Worm (Caenorhabditis elegans): ENCODE data around the gene B0310.3.
A peak's percentile ranks its signal among the peaks of the same experiment; 100 is the strongest.

B0310.3 gene

DNA sequence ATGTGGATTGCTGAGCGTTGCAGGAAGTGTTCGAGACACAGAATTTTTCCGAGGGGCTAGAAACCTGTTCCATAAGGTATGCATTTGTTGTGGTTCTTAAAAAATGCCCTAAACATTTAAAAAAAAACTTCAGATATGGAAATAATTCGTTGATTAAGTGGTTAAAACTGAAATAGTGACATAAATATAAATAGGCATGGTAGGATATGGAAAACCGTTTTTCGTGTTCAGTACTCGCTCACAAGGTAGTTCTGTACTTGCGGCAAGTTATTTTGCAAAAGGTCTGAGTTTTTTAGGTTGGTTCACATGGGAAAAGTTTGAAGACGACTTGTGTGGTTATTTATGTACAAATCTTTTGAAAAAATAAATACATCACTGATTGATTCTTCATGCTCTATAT is at the start of gene B0310.3:
Gene B0310.3, minus strand, starts transcription at position 101 of the 400 bp plus-strand sequence.
- no peak for TF ChIP-seq lsy-2 (tag; optimal IDR thresholded peaks at IDR 0.05)
- no peak for TF ChIP-seq C34F6.9 (tag; optimal IDR thresholded peaks at IDR 0.05)
- TF ChIP-seq lin-11 (tag; optimal IDR thresholded peaks at IDR 0.05): no peak
- no peak for TF ChIP-seq alr-1 (tag; optimal IDR thresholded peaks at IDR 0.05)
- TF ChIP-seq unc-39 (tag; optimal IDR thresholded peaks at IDR 0.05): no peak
- no peak for TF ChIP-seq nhr-129 (tag; optimal IDR thresholded peaks at IDR 0.05)
- no peak for TF ChIP-seq nhr-237 (tag; optimal IDR thresholded peaks at IDR 0.05)
- TF ChIP-seq ZK546.5 (tag; optimal IDR thresholded peaks at IDR 0.05): no peak
- TF ChIP-seq blmp-1 (tag; optimal IDR thresholded peaks at IDR 0.05; ENCODE audit: insufficient read depth): no peak

DNA sequence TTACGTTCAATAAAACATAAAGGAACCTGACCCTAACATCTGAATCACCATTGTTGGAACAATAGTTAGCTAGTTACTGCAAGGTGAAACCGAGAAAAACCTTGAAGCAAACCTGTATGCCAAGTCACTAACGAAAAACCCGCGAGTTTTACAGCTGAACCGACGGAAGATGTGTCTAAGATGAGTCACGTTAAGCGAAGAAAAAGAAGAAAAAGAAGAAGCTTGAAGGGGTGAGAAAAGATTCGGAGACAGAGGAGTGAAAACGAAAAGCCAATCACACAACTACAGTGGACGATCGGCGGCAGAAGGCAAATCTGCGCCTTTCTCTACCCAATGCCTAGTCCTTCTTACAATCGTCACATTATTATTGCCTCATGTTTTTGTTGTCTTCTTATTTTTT is 37.1 kb upstream of the B0310.3 start, which contains the start of gene nas-38:
Gene nas-38, plus strand, starts transcription at position 301 of the 400 bp plus-strand sequence.
- TF ChIP-seq nhr-25 (tag; optimal IDR thresholded peaks at IDR 0.05) (peak; percentile 42), elt-3 (tag; optimal IDR thresholded peaks at IDR 0.05) (no peak)

DNA sequence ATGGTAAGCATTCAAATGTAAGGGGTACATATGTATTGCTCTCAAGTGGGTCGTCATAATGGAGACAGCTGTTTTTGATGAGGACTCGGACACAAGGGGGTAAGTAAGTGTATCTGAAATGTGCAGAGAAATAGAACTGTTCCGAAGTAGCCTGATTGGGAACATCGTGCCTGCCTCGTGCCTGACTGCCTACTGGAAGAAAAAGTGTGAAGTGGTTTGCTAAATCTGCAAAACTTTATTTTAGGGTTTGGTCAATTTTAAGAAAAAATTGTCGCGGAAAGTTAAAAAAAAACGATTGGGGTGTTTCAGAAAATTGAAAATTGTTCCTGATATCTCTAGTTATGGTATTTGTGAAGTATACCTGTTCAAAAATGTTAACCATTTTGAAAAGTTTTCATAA is 36.4 kb upstream of the B0310.3 start, which contains the start of gene hlh-19:
Gene hlh-19, minus strand, starts transcription at position 101 of the 400 bp plus-strand sequence.
- TF ChIP-seq nhr-21 (tag; optimal IDR thresholded peaks at IDR 0.05) (no peak), ama-1 (optimal IDR thresholded peaks at IDR 0.05) (no peak), nhr-10 (tag; optimal IDR thresholded peaks at IDR 0.05) (no peak), ZK546.5 (tag; optimal IDR thresholded peaks at IDR 0.05) (no peak), F13H6.1 (tag; optimal IDR thresholded peaks at IDR 0.05) (no peak), dmd-4 (tag; optimal IDR thresholded peaks at IDR 0.05) (no peak), ztf-11 (tag; optimal IDR thresholded peaks at IDR 0.05) (no peak), unc-62 (GFP tag; optimal IDR thresholded peaks at IDR 0.05) (no peak), ztf-1 (GFP tag; conservative IDR thresholded peaks at IDR 0.05) (no peak), mbf-1 (tag; optimal IDR thresholded peaks at IDR 0.05) (no peak)

DNA sequence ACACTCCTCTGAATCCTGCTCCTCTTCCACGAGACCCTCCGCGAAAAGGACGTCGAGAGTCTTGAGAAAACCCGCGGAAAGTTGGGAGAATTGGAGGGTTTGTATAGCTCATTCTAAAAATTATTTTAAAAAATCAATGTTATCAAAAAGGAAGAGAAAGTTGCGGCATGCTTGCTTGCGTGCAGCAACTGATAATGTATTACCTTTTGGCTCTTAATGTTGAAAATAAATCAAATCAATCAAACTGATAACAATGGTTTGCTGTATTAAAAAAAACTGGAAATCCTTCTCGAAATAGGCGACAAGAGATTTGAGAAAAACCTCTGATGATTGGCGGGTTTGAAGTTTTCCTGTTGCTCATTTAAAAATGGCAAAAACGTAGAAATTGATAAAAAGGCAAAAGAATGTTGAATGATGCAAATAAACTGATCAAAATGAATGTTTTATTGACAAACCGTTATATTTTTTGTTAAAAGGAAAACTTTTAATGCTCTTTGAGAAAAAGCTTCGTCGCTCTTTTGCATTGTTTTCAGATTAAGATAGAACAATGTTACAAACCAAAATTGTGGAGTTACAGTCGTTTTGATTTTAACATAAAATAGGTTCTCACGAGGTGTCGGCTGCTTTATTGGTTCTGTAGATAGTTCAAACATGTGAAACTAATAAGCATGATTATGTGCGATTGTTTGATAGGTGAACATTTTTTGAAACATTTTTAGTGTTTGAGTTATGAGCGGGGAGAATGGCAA is 34.4 kb upstream of the B0310.3 start:
- TF ChIP-seq ceh-16 (tag; optimal IDR thresholded peaks at IDR 0.05) (no peak), fos-1 (tag; optimal IDR thresholded peaks at IDR 0.05) (peak; percentile 64)

DNA sequence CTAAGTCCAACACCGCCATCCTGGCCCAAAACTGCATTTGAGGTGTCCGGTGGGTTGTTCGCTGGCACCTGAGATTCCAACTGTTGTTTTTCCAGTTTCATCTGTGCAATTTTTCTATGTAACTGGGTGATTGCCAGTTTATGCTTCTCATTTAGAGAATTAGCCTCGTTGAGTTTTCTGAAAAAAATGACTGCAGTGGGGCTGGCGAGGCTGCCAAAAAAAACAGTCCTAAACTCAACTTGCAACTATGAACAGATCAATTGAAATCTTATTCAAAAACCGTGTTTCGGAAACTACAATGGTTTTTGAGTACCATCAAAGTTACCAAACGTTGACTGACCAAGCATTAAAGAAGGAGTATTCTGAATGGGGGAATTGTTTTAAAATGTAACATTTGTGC is 33.1 kb upstream of the B0310.3 start, which contains the start of gene F57C12.6:
Gene F57C12.6, minus strand, starts transcription at position 101 of the 400 bp plus-strand sequence.
- TF ChIP-seq elt-3 (tag; optimal IDR thresholded peaks at IDR 0.05) (no peak), mab-5 (tag; optimal IDR thresholded peaks at IDR 0.05) (no peak), zag-1 (tag; optimal IDR thresholded peaks at IDR 0.05) (no peak), fos-1 (tag; optimal IDR thresholded peaks at IDR 0.05) (no peak), egl-27 (tag; optimal IDR thresholded peaks at IDR 0.05) (no peak)

DNA sequence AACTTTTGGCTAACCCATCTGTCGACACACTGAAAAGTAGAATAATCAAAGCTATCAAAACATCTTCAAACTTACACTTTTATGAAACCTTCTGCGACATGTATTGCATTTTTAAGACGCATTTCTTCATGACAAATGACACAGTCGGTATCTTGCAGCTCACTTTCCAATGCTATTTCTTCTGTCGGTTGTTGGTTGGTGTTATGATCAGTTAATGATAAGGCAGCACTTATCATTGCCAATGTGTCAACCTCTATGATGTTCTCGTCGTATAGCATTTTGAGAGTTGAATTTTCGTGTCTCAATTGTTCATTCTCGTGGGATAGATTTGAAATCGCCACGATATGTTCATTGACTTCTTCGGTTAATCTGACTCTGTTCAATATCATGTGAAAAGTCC is 32.6 kb upstream of the B0310.3 start:
- TF ChIP-seq ztf-4 (tag; optimal IDR thresholded peaks at IDR 0.05): no peak
- TF ChIP-seq mab-5 (tag; optimal IDR thresholded peaks at IDR 0.05): no peak
- TF ChIP-seq fos-1 (tag; optimal IDR thresholded peaks at IDR 0.05): peak; percentile 97
- TF ChIP-seq mbf-1 (tag; optimal IDR thresholded peaks at IDR 0.05): no peak
- TF ChIP-seq C34F6.9 (tag; optimal IDR thresholded peaks at IDR 0.05): no peak
- TF ChIP-seq sma-9 (GFP tag; optimal IDR thresholded peaks at IDR 0.05): peak; percentile 5
- TF ChIP-seq sma-9 (tag; optimal IDR thresholded peaks at IDR 0.05): no peak
- TF ChIP-seq lin-11 (tag; optimal IDR thresholded peaks at IDR 0.05): no peak

DNA sequence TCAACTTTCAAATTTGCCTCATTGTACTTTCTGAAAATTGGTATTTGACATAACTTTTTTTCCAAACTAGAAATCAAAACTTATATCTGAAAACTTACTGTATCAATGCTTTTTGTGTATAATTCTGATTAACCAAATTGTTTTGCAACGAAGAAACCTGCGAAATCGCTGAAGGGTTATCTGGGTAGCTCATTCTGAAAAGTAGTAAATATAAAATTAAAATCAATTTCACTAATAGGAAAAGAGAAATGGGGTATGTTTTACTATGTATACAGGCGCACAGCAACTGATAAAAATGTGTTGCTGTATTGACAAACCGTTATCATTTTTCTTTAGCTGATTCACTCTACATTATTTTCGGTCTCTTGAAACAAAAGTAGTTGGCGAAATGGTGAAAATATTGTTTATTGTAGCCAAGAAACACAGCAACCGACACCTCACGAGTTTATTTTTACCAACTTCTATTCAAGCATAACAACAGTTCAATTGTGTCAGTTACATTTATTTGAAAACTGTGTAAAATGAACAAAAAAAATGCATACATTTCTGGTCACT is 30.5 kb upstream of the B0310.3 start, which contains the start of gene F57C12.2:
Gene F57C12.2, minus strand, starts transcription at position 218 of the 555 bp plus-strand sequence.
- TF ChIP-seq nhr-23 (tag; optimal IDR thresholded peaks at IDR 0.05) (no peak), nhr-237 (tag; optimal IDR thresholded peaks at IDR 0.05) (no peak), snpc-4 (tag; optimal IDR thresholded peaks at IDR 0.05) (peak; percentile 1), fos-1 (tag; optimal IDR thresholded peaks at IDR 0.05) (peak; percentile 85), lin-13 (GFP tag; optimal IDR thresholded peaks at IDR 0.05) (no peak)
